Fruit fly (Drosophila melanogaster) ovary, adult (tissue): ENCODE measurements around the gene TAF1B.

Experiments used
- CG17801 ChIP-seq: fragments of 200-800 bp; optimal IDR thresholded peaks from 2 replicates; lab custom pipeline; 2019; ENCODE audit warnings: missing biosample characterization, mild to moderate bottlenecking, missing genetic modification characterization, moderate library complexity; ENCODE audit not compliant: partially characterized antibody

The TAF1B gene

DNA sequence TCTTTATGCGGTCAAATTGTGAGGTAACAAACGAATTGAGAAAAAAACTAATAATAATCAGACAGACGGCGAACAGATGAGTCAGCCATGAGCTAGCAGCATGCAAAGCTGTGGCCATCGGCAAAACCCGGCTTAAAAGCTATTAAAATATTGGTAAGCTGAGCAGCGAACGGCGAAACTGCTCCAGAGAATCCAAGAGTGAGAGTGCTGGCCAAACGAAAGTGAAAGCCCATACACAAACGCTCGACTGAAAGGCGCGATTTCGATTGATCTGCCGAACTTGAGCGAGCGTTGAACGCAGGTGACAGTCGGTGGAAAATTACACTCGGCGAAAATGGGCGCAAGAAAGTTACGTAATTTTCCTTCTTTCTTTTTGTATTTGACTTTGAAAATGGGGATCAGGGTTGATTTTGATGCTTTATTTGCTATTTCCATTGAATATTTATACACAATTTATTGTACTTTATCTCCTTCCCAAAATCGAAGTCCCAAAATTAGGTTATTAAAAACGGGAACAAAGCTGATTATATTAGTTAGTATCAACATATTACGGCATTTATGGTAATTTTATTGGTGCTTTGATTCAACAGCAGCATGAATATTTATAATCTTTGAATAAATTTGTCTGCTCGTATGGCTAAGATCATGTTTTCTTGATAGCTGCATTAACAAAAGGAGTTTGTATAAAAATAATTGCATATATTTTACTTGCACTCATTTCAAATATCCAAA, 5.8 kb upstream of the TAF1B start:
- TF ChIP-seq CG17801 (GFP tag; lab: Kevin White, UChicago) = no peak

DNA sequence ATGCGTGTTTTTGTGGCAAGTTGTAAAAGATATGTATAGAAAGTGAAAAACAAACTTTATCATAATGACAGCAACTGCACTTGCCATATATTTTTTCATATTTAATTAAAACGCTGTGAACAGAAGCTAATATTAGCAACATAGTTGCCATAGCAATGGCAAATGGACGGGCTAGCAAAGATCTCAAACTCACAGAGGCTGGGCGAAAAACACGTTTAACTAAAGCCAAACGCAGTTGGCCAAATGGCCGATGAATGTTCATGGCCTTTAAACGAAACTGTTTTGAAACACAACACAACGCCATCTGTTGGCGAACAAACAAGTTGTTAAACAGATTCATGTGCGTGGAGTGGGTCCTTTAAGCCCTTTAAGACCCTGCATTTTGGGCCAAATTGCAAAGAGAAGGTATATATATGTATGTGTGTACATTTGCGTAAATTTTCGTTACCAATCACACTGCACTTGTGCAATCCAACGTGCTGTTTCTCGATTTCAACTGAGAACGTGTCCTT, 4.4 kb upstream of the TAF1B start:
- TF ChIP-seq CG17801 (GFP tag; lab: Kevin White, UChicago) = no peak

DNA sequence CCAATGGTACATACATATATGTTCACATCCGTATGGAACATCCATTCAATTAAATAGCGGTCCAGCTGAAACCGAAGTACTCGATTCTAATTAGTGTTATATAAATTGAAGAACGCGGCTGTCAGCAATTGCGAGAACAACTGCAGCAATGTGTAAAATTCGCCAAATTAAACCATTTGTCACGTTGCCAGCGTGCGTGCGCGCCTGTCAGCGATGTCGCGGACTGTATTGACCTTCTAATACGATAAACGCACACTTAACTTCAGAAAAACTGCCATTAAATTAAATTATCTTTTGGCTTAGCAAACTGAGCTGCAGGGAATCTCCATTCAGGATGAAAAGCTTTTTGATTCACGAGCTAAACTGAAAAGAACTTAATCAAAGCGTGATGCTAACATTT, 3.2 kb upstream of the TAF1B start:
- TF ChIP-seq CG17801 (GFP tag; lab: Kevin White, UChicago) = no peak

DNA sequence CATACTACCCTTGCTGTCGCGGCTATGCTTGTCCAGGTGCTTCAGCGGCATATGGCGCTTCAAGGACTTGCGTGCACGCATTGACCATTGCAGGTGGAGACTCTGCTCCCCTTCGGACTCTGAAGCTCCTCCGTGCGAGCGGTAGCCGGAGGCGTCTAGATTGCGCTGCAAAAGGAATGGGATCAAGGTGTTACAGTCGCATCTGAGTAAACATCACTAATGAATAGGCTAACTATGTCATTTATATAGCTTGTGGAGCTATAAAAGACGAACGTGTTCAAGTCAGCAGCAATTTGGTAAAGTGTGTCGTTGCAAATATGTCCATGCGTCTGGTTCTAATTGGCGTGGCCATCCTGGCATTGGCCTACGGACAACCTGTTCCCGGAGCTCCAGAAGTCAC, 1.2 kb downstream of the TAF1B start, which contains the start of gene CG42759:
Gene CG42759, plus strand, starts transcription at position 301 of the 400 bp plus-strand sequence.
- no peak for TF ChIP-seq CG17801 (GFP tag; lab: Kevin White, UChicago)

DNA sequence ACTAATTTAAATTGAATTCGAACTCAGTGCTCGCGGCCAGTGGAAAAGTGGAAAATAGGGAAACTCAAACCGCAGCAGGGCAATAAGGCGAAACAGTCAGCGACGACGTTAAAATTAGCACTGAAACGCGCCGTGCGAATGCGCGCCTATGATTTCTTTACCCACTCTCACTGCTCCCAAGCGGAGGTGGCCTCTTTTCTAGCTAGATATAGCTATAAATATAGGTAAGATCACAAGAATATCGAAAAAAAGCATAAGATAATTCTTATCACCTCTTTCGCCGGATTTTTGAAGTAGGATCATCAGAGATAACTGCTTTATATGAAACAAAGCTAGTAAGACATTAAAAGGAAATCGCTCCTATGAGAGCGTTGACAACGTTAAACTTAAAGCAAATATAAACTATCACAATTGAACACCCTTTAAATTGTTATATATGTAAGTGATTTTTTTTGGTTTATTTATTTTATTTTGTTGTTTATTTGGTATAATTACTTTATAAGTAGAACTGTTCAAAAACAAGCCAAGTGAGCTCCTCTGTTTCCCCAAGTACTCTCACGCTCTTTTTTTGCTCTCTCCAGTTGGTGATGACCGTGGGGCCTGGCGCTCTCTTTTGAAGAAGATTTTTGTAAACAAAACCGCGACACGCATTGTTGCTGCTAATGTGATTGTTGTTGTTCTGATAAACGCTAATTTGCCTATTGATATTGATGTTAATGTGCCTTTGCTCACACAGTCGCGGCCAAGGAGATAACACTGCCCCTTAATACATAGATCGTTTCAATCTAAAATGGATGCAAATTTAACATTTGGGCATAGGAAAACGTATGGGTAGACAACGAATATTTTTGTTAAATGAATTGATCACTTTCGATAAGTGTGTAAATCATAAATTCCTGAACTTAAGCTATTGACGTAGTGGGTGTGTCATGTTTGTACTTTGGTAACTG, 4.1 kb downstream of the TAF1B start, which contains the start of gene tws:
Gene tws, minus strand, starts transcription at position 124 of the 950 bp plus-strand sequence.
- TF ChIP-seq CG17801 (GFP tag; lab: Kevin White, UChicago) = peak; percentile 66

DNA sequence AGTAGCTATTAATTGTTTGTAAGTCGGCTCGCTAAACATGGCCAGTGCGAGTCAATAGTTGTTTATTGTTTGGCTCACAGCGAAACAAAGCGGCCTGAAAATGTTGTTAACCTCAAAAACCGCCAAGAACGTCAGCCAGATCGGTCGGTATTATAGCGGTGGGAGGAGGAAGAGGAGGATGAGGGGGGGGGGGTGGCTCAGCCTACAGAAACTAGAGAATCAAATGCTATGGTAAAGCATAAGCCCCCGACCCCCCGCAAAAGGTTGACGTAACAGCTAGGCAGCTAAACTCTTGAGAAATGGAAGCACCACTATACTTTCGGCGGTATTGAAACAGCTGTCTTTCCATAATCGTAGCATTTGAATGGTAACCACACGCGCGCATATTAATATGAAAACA, 5.1 kb downstream of the TAF1B start:
- TF ChIP-seq CG17801 (GFP tag; lab: Kevin White, UChicago) = no peak

DNA sequence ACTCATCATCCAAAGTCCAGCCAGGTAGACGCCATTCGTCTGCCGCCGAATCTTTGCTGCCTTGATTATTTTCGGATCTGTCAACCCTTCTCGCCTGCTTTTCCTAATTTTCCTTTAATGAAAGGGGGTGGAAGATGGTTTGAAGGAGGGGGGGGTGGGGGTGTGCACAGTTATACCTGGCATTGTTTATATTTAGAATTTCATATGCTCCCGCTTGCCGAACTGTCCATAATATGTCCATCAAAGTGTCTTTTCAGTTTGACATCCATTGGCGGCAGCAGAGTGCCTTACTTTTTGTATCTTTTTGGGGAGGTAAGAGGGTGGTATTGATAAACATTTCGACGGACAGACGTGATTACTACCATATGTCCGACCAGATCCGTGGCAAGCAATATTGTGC, 6.2 kb downstream of the TAF1B start:
- no peak for TF ChIP-seq CG17801 (GFP tag; lab: Kevin White, UChicago)

DNA sequence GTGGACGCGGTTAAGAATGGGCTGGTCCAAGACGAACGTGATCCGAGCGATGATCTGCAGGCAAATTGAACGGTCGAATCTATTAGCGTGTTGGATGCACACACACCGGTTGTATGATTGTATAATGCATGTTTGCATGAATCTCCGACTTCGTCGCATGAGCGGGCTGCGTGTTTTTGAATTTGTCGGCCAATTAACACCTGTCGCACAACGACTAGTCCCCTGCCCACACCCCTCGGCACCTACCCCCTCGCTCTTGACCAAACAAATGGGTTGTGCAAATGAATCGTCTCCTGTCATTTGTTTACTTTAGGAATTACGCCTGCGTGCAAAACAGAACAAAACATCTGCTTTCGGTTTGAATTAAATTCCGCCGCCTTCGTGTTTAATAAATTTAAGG, 9.0 kb downstream of the TAF1B start:
- no peak for TF ChIP-seq CG17801 (GFP tag; lab: Kevin White, UChicago)

DNA sequence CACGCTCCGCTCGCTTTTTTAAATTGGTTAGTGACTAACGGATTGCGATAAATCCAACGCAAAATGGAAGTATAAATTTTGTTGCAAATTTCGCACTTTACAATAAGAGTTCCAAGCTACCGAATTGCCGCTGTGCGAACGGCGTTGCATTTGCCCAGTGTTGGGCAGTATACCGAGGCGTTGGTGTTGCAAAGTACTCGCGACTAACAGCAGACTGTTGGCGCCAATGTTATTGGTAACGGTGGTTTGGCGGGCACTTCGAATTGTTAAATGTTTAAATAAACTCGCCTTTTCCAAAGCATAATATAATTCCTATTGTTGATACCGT, 9.7 kb downstream of the TAF1B start:
- TF ChIP-seq CG17801 (GFP tag; lab: Kevin White, UChicago) = peak; percentile 36

DNA sequence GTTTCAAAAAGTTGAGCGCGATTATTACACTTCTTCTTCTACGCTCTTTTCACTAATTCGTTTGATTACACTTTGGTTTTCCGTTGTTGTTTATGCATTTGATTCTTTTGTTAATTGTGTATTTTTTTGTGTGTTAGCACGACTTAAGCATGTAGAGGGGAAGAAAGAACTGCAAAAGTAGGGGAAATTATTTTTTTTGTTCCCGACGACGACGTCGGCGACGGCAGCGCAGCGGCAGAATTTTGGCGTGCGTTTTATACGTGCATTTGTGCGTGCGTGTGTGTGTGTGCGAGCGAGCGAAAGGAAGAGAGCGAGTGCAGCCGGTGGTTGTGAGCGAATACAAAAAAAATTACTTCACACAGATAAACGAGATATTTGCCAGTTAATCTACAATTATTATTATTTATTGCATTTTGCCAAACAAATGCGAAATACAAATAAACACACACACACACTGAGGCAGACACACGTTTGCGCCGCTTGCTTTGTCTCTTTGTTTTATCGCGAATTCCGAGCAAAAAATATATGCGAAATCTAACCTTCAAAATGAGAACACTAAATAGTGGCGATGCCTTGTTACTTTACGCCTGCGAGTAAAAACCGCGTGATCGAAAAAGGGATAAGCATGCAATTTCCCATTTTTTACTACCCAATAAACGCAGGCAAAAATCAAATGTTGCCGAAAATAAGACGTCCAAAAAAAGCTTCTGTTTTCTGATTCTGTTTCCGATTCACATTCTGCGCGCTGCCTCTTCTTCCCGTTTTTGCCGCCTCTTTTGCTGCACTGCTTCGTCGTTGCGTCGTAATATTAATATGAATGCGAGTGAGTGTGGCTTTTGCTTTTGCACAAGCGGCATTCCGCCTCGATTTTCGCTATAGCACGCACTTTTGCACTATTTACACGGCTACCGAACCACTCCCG, 10.3 kb downstream of the TAF1B start:
- TF ChIP-seq CG17801 (GFP tag; lab: Kevin White, UChicago) = no peak

DNA sequence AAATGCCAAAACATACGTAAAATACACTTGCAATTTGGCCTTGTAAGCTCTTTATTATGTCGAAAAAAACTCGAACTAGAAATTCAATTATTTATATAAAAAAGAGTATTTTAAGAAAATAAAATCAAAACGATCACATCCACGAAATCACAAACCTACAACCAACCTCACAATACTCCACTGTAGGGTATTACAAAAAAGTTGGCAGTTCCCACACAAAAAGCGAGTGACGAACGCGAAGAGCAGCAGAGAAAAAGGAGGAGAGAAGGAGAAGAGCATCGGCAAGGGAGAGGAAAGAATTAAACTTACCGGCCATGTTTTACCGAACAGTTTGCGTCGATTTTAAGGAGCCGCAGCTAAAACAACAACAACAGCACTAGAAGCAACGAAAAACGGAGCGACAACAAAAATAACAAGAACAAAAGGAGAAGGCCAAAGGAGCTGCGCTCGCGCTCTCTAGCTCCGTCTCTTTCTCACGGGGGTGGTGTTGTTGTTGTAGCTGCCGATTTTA, 11.0 kb downstream of the TAF1B start:
- TF ChIP-seq CG17801 (GFP tag; lab: Kevin White, UChicago) = no peak

DNA sequence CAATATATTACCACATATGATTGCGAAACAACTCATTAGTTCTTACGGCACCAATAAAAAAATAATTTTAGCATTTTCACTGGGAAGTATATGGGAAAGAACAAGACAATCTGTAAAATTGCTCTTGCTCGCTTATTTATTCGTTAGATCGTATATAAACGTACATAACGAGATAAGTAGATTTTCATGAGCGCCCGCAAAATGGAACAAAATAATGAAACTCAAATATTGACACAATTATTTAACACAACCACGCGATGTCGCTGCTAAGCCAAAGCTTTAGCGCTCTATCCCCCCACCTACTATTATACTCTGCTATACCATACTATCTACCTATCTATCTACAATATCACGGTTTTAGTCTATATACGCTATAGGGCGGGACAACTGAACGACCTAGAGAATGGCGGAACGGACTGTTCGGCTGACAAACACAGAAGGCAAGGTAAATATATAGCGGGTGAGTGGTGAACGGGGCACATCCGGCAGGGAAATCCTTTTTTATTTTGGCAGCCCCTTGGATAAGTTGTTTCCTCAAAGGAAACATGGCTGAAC, 12.9 kb downstream of the TAF1B start:
- TF ChIP-seq CG17801 (GFP tag; lab: Kevin White, UChicago) = no peak

DNA sequence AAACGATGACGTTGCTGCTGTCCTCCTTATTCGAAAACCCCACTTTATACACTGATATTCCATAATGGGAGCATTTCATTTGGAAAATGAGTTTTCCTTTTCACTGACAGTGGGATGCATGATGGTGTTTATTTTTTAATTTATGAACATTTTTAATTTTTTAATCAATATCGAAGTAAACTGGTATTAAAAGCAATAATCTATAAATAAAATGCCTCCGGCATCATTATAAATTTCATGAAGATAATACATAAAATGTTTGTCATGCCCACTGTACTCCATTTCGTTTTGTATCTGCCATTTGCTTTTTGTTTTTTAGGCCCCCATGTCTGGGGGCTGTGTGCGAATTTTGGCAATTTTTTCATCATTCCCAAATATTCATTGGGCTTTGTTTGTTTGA, 13.9 kb downstream of the TAF1B start:
- TF ChIP-seq CG17801 (GFP tag; lab: Kevin White, UChicago) = peak; percentile 54

DNA sequence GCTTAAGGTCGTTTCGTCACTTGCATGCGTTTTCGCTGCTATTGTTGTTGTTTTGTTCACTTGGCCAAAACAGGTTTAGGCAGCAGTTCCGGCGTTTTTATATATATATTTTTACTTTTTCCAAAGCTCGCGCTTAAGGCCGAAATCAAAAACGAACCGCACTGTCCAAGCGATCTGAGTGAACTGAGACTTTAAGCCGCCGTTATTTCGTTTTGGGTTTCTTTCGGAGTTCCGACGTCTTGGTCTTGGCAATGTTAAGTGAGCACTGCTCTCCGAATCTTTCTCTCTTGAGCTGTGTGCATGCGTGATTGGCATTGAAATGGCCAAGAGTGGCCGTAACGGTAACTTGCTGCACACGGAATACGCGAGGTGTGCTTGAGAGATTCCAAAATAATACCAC, 18.5 kb downstream of the TAF1B start, which contains the start of gene knk:
Gene knk, minus strand, starts transcription at position 188 of the 400 bp plus-strand sequence.
- TF ChIP-seq CG17801 (GFP tag; lab: Kevin White, UChicago) = no peak
